Worm (Caenorhabditis elegans) whole organism, young adult: Measurements from ENCODE around the gene odd-2.

Experiments used
- B0019.2 ChIP-seq: fragments of 200-800 bp; sonication (Bioruptor generic); conservative IDR thresholded peaks from 2 replicates; pipeline ENCODE4 v1.3.6; 2022; ENCODE audit warnings: missing genetic modification reagents, missing genetic modification characterization, missing compliant biosample characterization
- B0035.1 ChIP-seq: sonication (generic microtip); optimal IDR thresholded peaks from 2 replicates; lab custom pipeline; 2016; ENCODE audit warnings: missing genetic modification characterization, mild to moderate bottlenecking, missing compliant biosample characterization, missing genotype, missing genetic modification reagents
- C06A6.2 ChIP-seq: fragments of 200-800 bp; sonication (Bioruptor generic); conservative IDR thresholded peaks from 2 replicates; pipeline ENCODE4 v1.3.6; 2022; ENCODE audit warnings: missing genetic modification characterization, missing compliant biosample characterization
- F57A8.1 ChIP-seq: fragments of 200-800 bp; sonication (Bioruptor generic); optimal IDR thresholded peaks from 2 replicates; lab custom pipeline; 2018; ENCODE audit warnings: mild to moderate bottlenecking, missing genetic modification characterization, moderate library complexity, missing compliant biosample characterization
- T07F8.4 ChIP-seq: sonication (generic microtip); optimal IDR thresholded peaks from 2 replicates; lab custom pipeline; 2016; ENCODE audit warnings: mild to moderate bottlenecking, missing genetic modification characterization, moderate library complexity, missing compliant biosample characterization
- Y53F4B.3 ChIP-seq: fragments of 200-800 bp; sonication (Bioruptor generic); IDR thresholded peaks from 2 replicates; pipeline ENCODE4 v1.3.6; 2022; ENCODE audit warnings: missing genetic modification reagents, missing genetic modification characterization, missing compliant biosample characterization
- ama-1 ChIP-seq, 3 experiments: fragments of 150-350 bp in 1 of 3; sonication (generic microtip) in 2 of 3; optimal IDR thresholded peaks; 2 replicates each; lab custom pipeline; 2014 to 2018; ENCODE audit warnings: missing biosample characterization in 2 of 3, missing genetic modification characterization in 2 of 3, missing genetic modification reagents in 2 of 3
- athp-1 ChIP-seq: sonication (generic microtip); optimal IDR thresholded peaks from 2 replicates; lab custom pipeline; 2017; ENCODE audit warnings: mild to moderate bottlenecking, missing genetic modification characterization, missing compliant biosample characterization
- ccch-3 ChIP-seq: fragments of 200-800 bp; sonication (Bioruptor generic); optimal IDR thresholded peaks from 2 replicates; lab custom pipeline; 2018; ENCODE audit warnings: mild to moderate bottlenecking, missing genetic modification characterization, missing compliant biosample characterization
- dpl-1 ChIP-seq: fragments of 150-350 bp; optimal IDR thresholded peaks from 2 replicates; lab custom pipeline; 2014; ENCODE audit warnings: missing biosample characterization, missing genetic modification reagents, missing genetic modification characterization
- hlh-12 ChIP-seq: sonication (generic microtip); optimal IDR thresholded peaks from 2 replicates; lab custom pipeline; 2016; ENCODE audit warnings: missing genetic modification characterization, missing compliant biosample characterization
- lag-1 ChIP-seq: fragments of 200-800 bp; sonication (Bioruptor generic); IDR thresholded peaks from 2 replicates; pipeline ENCODE4 v1.3.6; 2022; ENCODE audit warnings: missing genetic modification reagents, missing genetic modification characterization, missing compliant biosample characterization
- let-607 ChIP-seq, 2 experiments: fragments of 200-800 bp in 1 of 2; sonication (Bioruptor generic) in 1 of 2; sonication (generic microtip) in 1 of 2; optimal IDR thresholded peaks; 2 replicates each; lab custom pipeline; 2016 to 2018; ENCODE audit warnings: mild to moderate bottlenecking in 2 of 2, missing compliant biosample characterization in 2 of 2, missing genetic modification characterization in 2 of 2, moderate library complexity in 2 of 2, missing genotype in 1 of 2
- lin-35 ChIP-seq, 3 experiments: fragments of 150-350 bp in 2 of 3; sonication (generic microtip) in 1 of 3; optimal IDR thresholded peaks; 2 replicates each; lab custom pipeline; 2014 to 2018; ENCODE audit warnings: missing biosample characterization in 3 of 3, missing genetic modification characterization in 3 of 3, missing genetic modification reagents in 3 of 3
- lsy-27 ChIP-seq: sonication (generic microtip); optimal IDR thresholded peaks from 2 replicates; lab custom pipeline; 2017; ENCODE audit warnings: missing genetic modification characterization, mild to moderate bottlenecking, missing compliant biosample characterization, antibody characterized with exemption, missing genotype, borderline replicate concordance; ENCODE audit not compliant: insufficient read depth
- madf-6 ChIP-seq: fragments of 200-800 bp; sonication (Bioruptor generic); IDR thresholded peaks from 2 replicates; pipeline ENCODE4 v1.3.6; 2022; ENCODE audit warnings: missing genetic modification reagents, missing genetic modification characterization, missing compliant biosample characterization
- mxl-1 ChIP-seq: sonication (generic microtip); optimal IDR thresholded peaks from 2 replicates; lab custom pipeline; 2016; ENCODE audit warnings: missing genetic modification characterization, missing compliant biosample characterization
- nhr-120 ChIP-seq: fragments of 200-800 bp; sonication (Bioruptor generic); IDR thresholded peaks from 2 replicates; pipeline ENCODE4 v1.3.6; 2022; ENCODE audit warnings: missing genetic modification characterization, missing compliant biosample characterization
- nhr-80 ChIP-seq: sonication (generic microtip); optimal IDR thresholded peaks from 2 replicates; lab custom pipeline; 2016; ENCODE audit warnings: missing genetic modification characterization, missing compliant biosample characterization
- nhr-90 ChIP-seq: sonication (generic microtip); optimal IDR thresholded peaks from 2 replicates; lab custom pipeline; 2016; ENCODE audit warnings: missing genotype, mild to moderate bottlenecking, missing genetic modification characterization, missing compliant biosample characterization
- pbrm-1 ChIP-seq: fragments of 200-800 bp; sonication (Bioruptor generic); IDR thresholded peaks from 2 replicates; pipeline ENCODE4 v1.3.6; 2022; ENCODE audit warnings: missing genetic modification reagents, missing genetic modification characterization, missing compliant biosample characterization
- rec-8 ChIP-seq, 2 experiments: sonication (generic microtip); optimal IDR thresholded peaks; 2 replicates each; lab custom pipeline; 2016; ENCODE audit warnings: mild to moderate bottlenecking in 2 of 2, missing genetic modification characterization in 2 of 2, missing genetic modification reagents in 2 of 2, missing genotype in 2 of 2, missing biosample characterization in 1 of 2, missing compliant biosample characterization in 1 of 2, moderate library complexity in 1 of 2
- repo-1 ChIP-seq: sonication (generic microtip); optimal IDR thresholded peaks from 2 replicates; lab custom pipeline; 2017; ENCODE audit warnings: mild to moderate bottlenecking, missing genetic modification characterization, missing compliant biosample characterization
- rpc-1 ChIP-seq, 2 experiments: fragments of 150-350 bp in 1 of 2; sonication (generic microtip) in 1 of 2; optimal IDR thresholded peaks; 2 replicates each; lab custom pipeline; 2014 to 2018; ENCODE audit warnings: missing biosample characterization in 1 of 2, missing genetic modification characterization in 1 of 2, missing genetic modification reagents in 1 of 2, missing genotype in 1 of 2
- sea-2 ChIP-seq: fragments of 200-800 bp; sonication (Bioruptor generic); IDR thresholded peaks from 2 replicates; pipeline ENCODE4 v1.3.6; 2022; ENCODE audit warnings: missing genetic modification characterization, missing compliant biosample characterization
- snpc-3.4 ChIP-seq: sonication (generic microtip); optimal IDR thresholded peaks from 2 replicates; lab custom pipeline; 2017; ENCODE audit warnings: missing genetic modification characterization, mild to moderate bottlenecking, missing compliant biosample characterization, antibody characterized with exemption, moderate library complexity, missing genotype, missing genetic modification reagents
- unc-62 ChIP-seq: fragments of 150-350 bp; optimal IDR thresholded peaks from 2 replicates; lab custom pipeline; 2014; ENCODE audit warnings: missing biosample characterization, missing genetic modification reagents, missing genetic modification characterization
- ztf-22 ChIP-seq: fragments of 200-800 bp; sonication (Bioruptor generic); optimal IDR thresholded peaks from 2 replicates; lab custom pipeline; 2018; ENCODE audit warnings: mild to moderate bottlenecking, missing genetic modification characterization, moderate library complexity, missing compliant biosample characterization
- ztf-28 ChIP-seq: fragments of 200-800 bp; sonication (Bioruptor generic); IDR thresholded peaks from 2 replicates; pipeline ENCODE4 v1.3.6; 2022; ENCODE audit warnings: missing genetic modification reagents, missing genetic modification characterization, missing compliant biosample characterization

Gene odd-2

ce11 chrX:6177944-6178566 is 17.7 kb upstream of the odd-2 start, which contains the start of the genes T25B2.4 and T13C5.3:
TSS of gene T25B2.4 (plus strand) at chrX:6178244.
TSS of gene T13C5.3 (plus strand) at chrX:6178516.
- TF ChIP-seq mxl-1 (no peak), ccch-3 (GFP tag; lab: Kevin White, UChicago) (no peak), ama-1 (optimal IDR thresholded peaks at IDR 0.05; lab: Kevin White, UChicago) (no peak), ama-1 (GFP tag; optimal IDR thresholded peaks at IDR 0.05; lab: Kevin White, UChicago) (no peak), B0035.1 (tag; lab: Kevin White, UChicago) (no peak), pbrm-1 (no peak), rec-8 (tag; optimal IDR thresholded peaks at IDR 0.05; lab: Kevin White, UChicago) (no peak), ztf-28 (GFP tag; lab: Robert Waterston, UW) (no peak), F57A8.1 (GFP tag; lab: Kevin White, UChicago) (no peak)

- TF ChIP-seq Y53F4B.3 (GFP tag; lab: Robert Waterston, UW) (no peak), unc-62 (GFP tag; lab: Kevin White, UChicago) (no peak), lsy-27 (no peak), repo-1 (tag; lab: Kevin White, UChicago) (no peak)
Measured at ce11 chrX:6175829-6176228, 15.5 kb upstream of the odd-2 start, which contains the start of gene T25B2.3. TSS of gene T25B2.3 (plus strand) at chrX:6176129.

ce11 chrX:6173656-6174055 is 13.3 kb upstream of the odd-2 start, which contains the start of gene T25B2.1:
TSS of gene T25B2.1 (plus strand) at chrX:6173956.
- TF ChIP-seq lag-1, result no peak
- TF ChIP-seq rpc-1 (optimal IDR thresholded peaks at IDR 0.05; lab: Kevin White, UChicago), result no peak
- TF ChIP-seq rpc-1 (tag; optimal IDR thresholded peaks at IDR 0.05; lab: Kevin White, UChicago), result no peak
- TF ChIP-seq madf-6, result no peak
- TF ChIP-seq let-607 (tag; optimal IDR thresholded peaks at IDR 0.05; lab: Kevin White, UChicago), result no peak
- TF ChIP-seq B0019.2 (GFP tag; lab: Robert Waterston, UW), result no peak
- TF ChIP-seq nhr-90, result no peak
- no peak for TF ChIP-seq T07F8.4 (tag; lab: Kevin White, UChicago)
- TF ChIP-seq F57A8.1 (GFP tag; lab: Kevin White, UChicago), result no peak
- no peak for TF ChIP-seq snpc-3.4 (tag; lab: Kevin White, UChicago)
- no peak for TF ChIP-seq sea-2 (GFP tag; lab: Robert Waterston, UW)
- TF ChIP-seq athp-1 (tag; lab: Kevin White, UChicago), result no peak
- no peak for TF ChIP-seq nhr-120 (GFP tag; lab: Robert Waterston, UW)
- TF ChIP-seq ztf-22 (GFP tag; lab: Kevin White, UChicago), result no peak
- no peak for TF ChIP-seq hlh-12 (tag; lab: Kevin White, UChicago)
- TF ChIP-seq ccch-3 (GFP tag; lab: Kevin White, UChicago), result no peak
- no peak for TF ChIP-seq dpl-1 (GFP tag; lab: Kevin White, UChicago)
- TF ChIP-seq C06A6.2, result no peak
- no peak for TF ChIP-seq repo-1 (tag; lab: Kevin White, UChicago)

- no peak for TF ChIP-seq F57A8.1 (GFP tag; lab: Kevin White, UChicago)
- TF ChIP-seq nhr-80 (tag; lab: Kevin White, UChicago), result peak; percentile 80
Measured at ce11 chrX:6169252-6169651, 8.9 kb upstream of the odd-2 start, which contains the start of gene T25B2.2. TSS of gene T25B2.2 (plus strand) at chrX:6169643.

ce11 chrX:6167376-6167775 is 7.0 kb upstream of the odd-2 start:
- peak; percentile 30 for TF ChIP-seq nhr-80 (tag; lab: Kevin White, UChicago)
- no peak for TF ChIP-seq lin-35 (GFP tag; optimal IDR thresholded peaks at IDR 0.05; lab: Kevin White, UChicago)
